Fruit fly (Drosophila melanogaster) whole organism, embryonic: ENCODE results near the gene CG6163.

Experiments used
- B-H1 ChIP-seq: fragments of 200-800 bp; sonication (Bioruptor generic); IDR thresholded peaks from 3 replicates; pipeline ENCODE4 v1.3.6; 2022; ENCODE audit warnings: missing biosample characterization, missing genetic modification characterization
- CG13123 ChIP-seq: fragments of 200-800 bp; sonication (Bioruptor generic); optimal IDR thresholded peaks from 2 replicates; lab custom pipeline; 2016; ENCODE audit warnings: missing biosample characterization, missing genetic modification characterization
- CG15011 ChIP-seq: fragments of 200-800 bp; sonication (Bioruptor generic); optimal IDR thresholded peaks from 3 replicates; lab custom pipeline; 2018; ENCODE audit warnings: missing biosample characterization, mild to moderate bottlenecking, missing genetic modification characterization
- CG18764 ChIP-seq: fragments of 200-800 bp; sonication (Bioruptor generic); optimal IDR thresholded peaks from 3 replicates; lab custom pipeline; 2016; ENCODE audit warnings: missing biosample characterization, missing genetic modification characterization
- CG2712 ChIP-seq: fragments of 200-800 bp; optimal IDR thresholded peaks from 3 replicates; lab custom pipeline; 2019; ENCODE audit warnings: missing biosample characterization, mild to moderate bottlenecking, missing genetic modification characterization, moderate library complexity
- CG31224 ChIP-seq: fragments of 200-800 bp; sonication (Bioruptor generic); IDR thresholded peaks from 2 replicates; pipeline ENCODE4 v1.3.6; 2022; ENCODE audit warnings: missing biosample characterization, missing genetic modification characterization
- CG4328 ChIP-seq: fragments of 200-800 bp; sonication (Bioruptor generic); optimal IDR thresholded peaks from 3 replicates; lab custom pipeline; 2017; ENCODE audit warnings: missing biosample characterization, missing genetic modification reagents, missing genetic modification characterization
- CG5180 ChIP-seq: fragments of 200-800 bp; sonication (Bioruptor generic); optimal IDR thresholded peaks from 3 replicates; lab custom pipeline; 2017; ENCODE audit warnings: missing biosample characterization, missing genetic modification characterization, mild to moderate bottlenecking, moderate library complexity, missing genetic modification reagents
- CG5245 ChIP-seq: fragments of 200-800 bp; sonication (Bioruptor generic); optimal IDR thresholded peaks from 3 replicates; lab custom pipeline; 2016; ENCODE audit warnings: missing biosample characterization, missing genetic modification characterization
- CG6254 ChIP-seq: fragments of 200-800 bp; sonication (Bioruptor generic); optimal IDR thresholded peaks from 3 replicates; lab custom pipeline; 2017; ENCODE audit warnings: mild to moderate bottlenecking, missing biosample characterization, missing genetic modification reagents, missing genetic modification characterization
- CG7745 ChIP-seq: fragments of 200-800 bp; sonication (Bioruptor generic); optimal IDR thresholded peaks from 2 replicates; lab custom pipeline; 2018; ENCODE audit warnings: missing biosample characterization, mild to moderate bottlenecking, missing genetic modification characterization, moderate library complexity
- CG8281 ChIP-seq: fragments of 200-800 bp; sonication (Bioruptor generic); optimal IDR thresholded peaks from 2 replicates; lab custom pipeline; 2018; ENCODE audit warnings: missing biosample characterization, mild to moderate bottlenecking, missing genetic modification characterization, moderate library complexity
- CG8359 ChIP-seq: fragments of 200-800 bp; sonication (Bioruptor generic); optimal IDR thresholded peaks from 2 replicates; lab custom pipeline; 2017; ENCODE audit warnings: missing biosample characterization, mild to moderate bottlenecking, missing genetic modification characterization, borderline replicate concordance
- CG9215 ChIP-seq: fragments of 200-800 bp; sonication (Bioruptor generic); IDR thresholded peaks from 2 replicates; pipeline ENCODE4 v1.3.6; 2022; ENCODE audit warnings: missing biosample characterization, missing genetic modification characterization
- Doc3 ChIP-seq: fragments of 200-800 bp; sonication (Bioruptor generic); IDR thresholded peaks from 3 replicates; pipeline ENCODE4 v1.3.6; 2022; ENCODE audit warnings: missing biosample characterization, missing genetic modification characterization; ENCODE audit not compliant: partially characterized antibody
- HmgD ChIP-seq: fragments of 200-800 bp; sonication (Bioruptor generic); optimal IDR thresholded peaks from 3 replicates; lab custom pipeline; 2016; ENCODE audit warnings: missing biosample characterization, missing genetic modification characterization
- Lpt ChIP-seq: fragments of >200 bp; optimal IDR thresholded peaks from 2 replicates; lab custom pipeline; 2018; ENCODE audit warnings: missing biosample characterization, missing genetic modification characterization
- MBD-R2 ChIP-seq: fragments of 200-800 bp; sonication (Bioruptor generic); IDR thresholded peaks from 2 replicates; pipeline ENCODE4 v1.3.6; 2022; ENCODE audit warnings: missing biosample characterization, missing genetic modification characterization
- Myb ChIP-seq: fragments of 200-800 bp; sonication (Bioruptor generic); optimal IDR thresholded peaks from 2 replicates; lab custom pipeline; 2016; ENCODE audit warnings: missing biosample characterization, missing genetic modification characterization
- NK7.1 ChIP-seq: fragments of 200-800 bp; sonication (Bioruptor generic); optimal IDR thresholded peaks from 3 replicates; lab custom pipeline; 2016; ENCODE audit warnings: missing biosample characterization, missing genetic modification characterization
- PHDP ChIP-seq: fragments of 200-800 bp; sonication (Bioruptor generic); optimal IDR thresholded peaks from 3 replicates; lab custom pipeline; 2018; ENCODE audit warnings: missing biosample characterization, mild to moderate bottlenecking, missing genetic modification characterization, moderate library complexity
- Pdp1 ChIP-seq, 2 experiments: fragments of 200-800 bp; sonication (Bioruptor generic); optimal IDR thresholded peaks; 3 replicates each; lab custom pipeline; 2016; ENCODE audit warnings: missing biosample characterization in 2 of 2, missing genetic modification characterization in 2 of 2, mild to moderate bottlenecking in 1 of 2, moderate library complexity in 1 of 2
- Rfx ChIP-seq: fragments of 200-800 bp; sonication (Bioruptor generic); IDR thresholded peaks from 2 replicates; pipeline ENCODE4 v1.3.6; 2022; ENCODE audit warnings: missing biosample characterization, missing genetic modification characterization
- TFAM ChIP-seq: fragments of 200-800 bp; sonication (Bioruptor generic); optimal IDR thresholded peaks from 2 replicates; lab custom pipeline; 2017; ENCODE audit warnings: missing biosample characterization, missing genetic modification characterization, inconsistent platforms
- ab ChIP-seq: fragments of 200-800 bp; sonication (Bioruptor generic); optimal IDR thresholded peaks from 2 replicates; lab custom pipeline; 2016; ENCODE audit warnings: missing biosample characterization, missing genetic modification characterization
- al ChIP-seq: fragments of 200-800 bp; sonication (Bioruptor generic); IDR thresholded peaks from 2 replicates; pipeline ENCODE4 v1.3.6; 2022; ENCODE audit warnings: missing biosample characterization, missing genetic modification characterization
- amos ChIP-seq: fragments of 200-800 bp; sonication (Bioruptor generic); IDR thresholded peaks from 2 replicates; pipeline ENCODE4 v1.3.6; 2022; ENCODE audit warnings: missing biosample characterization, missing genetic modification characterization; ENCODE audit not compliant: partially characterized antibody
- ash1 ChIP-seq: fragments of 200-800 bp; sonication (Bioruptor generic); optimal IDR thresholded peaks from 2 replicates; lab custom pipeline; 2018; ENCODE audit warnings: missing biosample characterization, mild to moderate bottlenecking, missing genetic modification characterization
- bowl ChIP-seq: fragments of 200-800 bp; sonication (Bioruptor generic); IDR thresholded peaks from 2 replicates; pipeline ENCODE4 v1.3.6; 2022; ENCODE audit warnings: missing biosample characterization, missing genetic modification characterization
- cas ChIP-seq: fragments of 200-800 bp; sonication (Bioruptor generic); IDR thresholded peaks from 2 replicates; pipeline ENCODE4 v1.3.6; 2022; ENCODE audit warnings: missing biosample characterization, missing genetic modification characterization
- cato ChIP-seq: fragments of 200-800 bp; sonication (Bioruptor generic); optimal IDR thresholded peaks from 2 replicates; lab custom pipeline; 2016; ENCODE audit warnings: missing biosample characterization, missing genetic modification characterization, borderline replicate concordance
- caup ChIP-seq: fragments of 200-800 bp; sonication (Bioruptor generic); optimal IDR thresholded peaks from 3 replicates; lab custom pipeline; 2017; ENCODE audit warnings: missing biosample characterization, mild to moderate bottlenecking, missing genetic modification characterization, moderate library complexity; ENCODE audit not compliant: severe bottlenecking
- chn ChIP-seq: fragments of 200-800 bp; sonication (Bioruptor generic); optimal IDR thresholded peaks from 2 replicates; lab custom pipeline; 2016; ENCODE audit warnings: missing biosample characterization, missing genetic modification characterization
- da ChIP-seq: fragments of 200-800 bp; sonication (Bioruptor generic); optimal IDR thresholded peaks from 2 replicates; lab custom pipeline; 2016; ENCODE audit warnings: missing biosample characterization, missing genetic modification characterization
- dati ChIP-seq: fragments of 200-800 bp; sonication (Bioruptor generic); IDR thresholded peaks from 2 replicates; pipeline ENCODE4 v1.3.6; 2022; ENCODE audit warnings: missing biosample characterization, missing genetic modification characterization
- ewg ChIP-seq: fragments of 200-800 bp; sonication (Bioruptor generic); optimal IDR thresholded peaks from 3 replicates; lab custom pipeline; 2017; ENCODE audit warnings: mild to moderate bottlenecking, missing biosample characterization, missing genetic modification reagents, missing genetic modification characterization
- gfzf ChIP-seq: fragments of 200-800 bp; sonication (Bioruptor generic); optimal IDR thresholded peaks from 2 replicates; lab custom pipeline; 2016; ENCODE audit warnings: missing biosample characterization, mild to moderate bottlenecking, missing genetic modification characterization, moderate library complexity
- gro ChIP-seq: fragments of 200-800 bp; sonication (Bioruptor generic); optimal IDR thresholded peaks from 2 replicates; lab custom pipeline; 2016; ENCODE audit warnings: missing biosample characterization, missing genetic modification characterization
- hth ChIP-seq: fragments of >200 bp; optimal IDR thresholded peaks from 2 replicates; lab custom pipeline; 2017; ENCODE audit warnings: inconsistent platforms
- lov ChIP-seq, 2 experiments: fragments of 200-800 bp in 1 of 2; fragments of >200 bp in 1 of 2; sonication (Bioruptor generic) in 1 of 2; IDR thresholded peaks in 1 of 2; optimal IDR thresholded peaks in 1 of 2; 2 replicates in 1 of 2; 3 replicates in 1 of 2; pipeline versions ENCODE4 v1.3.6 to Lab custom; 2017 to 2022; ENCODE audit warnings: missing biosample characterization in 1 of 2, missing genetic modification characterization in 1 of 2
- mld ChIP-seq: fragments of 200-800 bp; sonication (Bioruptor generic); IDR thresholded peaks from 3 replicates; pipeline ENCODE4 v1.3.6; 2022; ENCODE audit warnings: missing biosample characterization, missing genetic modification characterization; ENCODE audit not compliant: partially characterized antibody
- nau ChIP-seq: fragments of 200-800 bp; sonication (Bioruptor generic); optimal IDR thresholded peaks from 3 replicates; lab custom pipeline; 2017; ENCODE audit warnings: missing biosample characterization, mild to moderate bottlenecking, missing genetic modification characterization, missing genetic modification reagents
- nerfin-2 ChIP-seq: fragments of 200-800 bp; sonication (Bioruptor generic); IDR thresholded peaks from 2 replicates; pipeline ENCODE4 v1.3.6; 2022; ENCODE audit warnings: missing biosample characterization, missing genetic modification characterization; ENCODE audit not compliant: partially characterized antibody
- oc ChIP-seq: fragments of 200-800 bp; sonication (Bioruptor generic); optimal IDR thresholded peaks from 2 replicates; lab custom pipeline; 2018; ENCODE audit warnings: missing biosample characterization, mild to moderate bottlenecking, missing genetic modification characterization, moderate library complexity
- ro ChIP-seq: fragments of 200-800 bp; sonication (Bioruptor generic); IDR thresholded peaks from 2 replicates; pipeline ENCODE4 v1.3.6; 2022; ENCODE audit warnings: missing biosample characterization, missing genetic modification characterization
- slp2 ChIP-seq: fragments of 200-800 bp; sonication (Bioruptor generic); optimal IDR thresholded peaks from 2 replicates; lab custom pipeline; 2016; ENCODE audit warnings: missing biosample characterization, missing genetic modification characterization
- tin ChIP-seq: fragments of 200-800 bp; sonication (Bioruptor generic); optimal IDR thresholded peaks from 3 replicates; lab custom pipeline; 2016; ENCODE audit warnings: missing biosample characterization, missing genetic modification characterization
- vnd ChIP-seq: fragments of 200-800 bp; sonication (Bioruptor generic); IDR thresholded peaks from 3 replicates; pipeline ENCODE4 v1.3.6; 2022; ENCODE audit warnings: missing biosample characterization, missing genetic modification characterization; ENCODE audit not compliant: partially characterized antibody
- wor ChIP-seq: fragments of 200-800 bp; sonication (Bioruptor generic); IDR thresholded peaks from 2 replicates; pipeline ENCODE4 v1.3.6; 2022; ENCODE audit warnings: missing biosample characterization, missing genetic modification characterization
- zf30C ChIP-seq: fragments of 200-800 bp; sonication (Bioruptor generic); optimal IDR thresholded peaks from 3 replicates; lab custom pipeline; 2018; ENCODE audit warnings: missing biosample characterization, mild to moderate bottlenecking, missing genetic modification characterization

The CG6163 gene

dm6 chr3L:11353002-11353401 lies 11.7 kb downstream of the CG6163 start (continued):
- TF ChIP-seq caup (GFP tag; lab: Kevin White, UChicago) = peak; percentile 91
- no peak for TF ChIP-seq bowl
- peak; percentile 45 for TF ChIP-seq CG15011
- peak; percentile 52; the same call in 1 of the 2 replicates for TF ChIP-seq wor
- peak; percentile 12 for TF ChIP-seq CG7745 (tag; lab: Kevin White, UChicago)
- TF ChIP-seq Lpt (GFP tag; lab: Kevin White, UChicago) = no peak
- no peak for TF ChIP-seq amos (GFP tag; lab: Robert Waterston, UW)
- peak; percentile 78 for TF ChIP-seq chn (GFP tag; lab: Kevin White, UChicago)
- no peak for TF ChIP-seq mld (GFP tag; lab: Robert Waterston, UW)
- peak; percentile 51 for TF ChIP-seq HmgD (GFP tag; lab: Kevin White, UChicago)
- TF ChIP-seq cato (GFP tag; lab: Kevin White, UChicago) = peak; percentile 0
- peak; percentile 29 for TF ChIP-seq CG8359 (GFP tag; lab: Kevin White, UChicago)
- TF ChIP-seq hth (lab: Kevin White, UChicago) = no peak
- TF ChIP-seq ab (GFP tag; lab: Kevin White, UChicago) = peak; percentile 36
- TF ChIP-seq slp2 (GFP tag; lab: Kevin White, UChicago) = peak; percentile 62
- TF ChIP-seq al = peak; percentile 88
- TF ChIP-seq gro (GFP tag; lab: Kevin White, UChicago) = peak; percentile 96
- TF ChIP-seq zf30C (GFP tag; lab: Kevin White, UChicago) = peak; percentile 65
- peak; percentile 49 for TF ChIP-seq oc
- peak; percentile 56; the same call in 1 of the 2 replicates for TF ChIP-seq dati
- peak; percentile 40 for TF ChIP-seq CG13123 (GFP tag; lab: Kevin White, UChicago)
- peak; percentile 77 for TF ChIP-seq NK7.1 (GFP tag; lab: Kevin White, UChicago)
- TF ChIP-seq CG8281 (tag; lab: Kevin White, UChicago) = peak; percentile 34
- no peak for TF ChIP-seq vnd (GFP tag; lab: Robert Waterston, UW)
- TF ChIP-seq Doc3 (GFP tag; lab: Robert Waterston, UW) = no peak
- TF ChIP-seq CG2712 = peak; percentile 76
- TF ChIP-seq nau (GFP tag; lab: Kevin White, UChicago) = peak; percentile 74
- no peak for TF ChIP-seq nerfin-2 (GFP tag; lab: Robert Waterston, UW)
- TF ChIP-seq ro (GFP tag; lab: Robert Waterston, UW) = peak; percentile 59; the same call in 1 of the 2 replicates
- TF ChIP-seq ewg (GFP tag; lab: Kevin White, UChicago) = peak; percentile 34
- no peak for TF ChIP-seq TFAM
- TF ChIP-seq CG31224 (GFP tag; lab: Robert Waterston, UW) = peak; percentile 83
- peak; percentile 71 for TF ChIP-seq tin (GFP tag; lab: Kevin White, UChicago)
- peak; percentile 78; the same call in 1 of the 2 replicates for TF ChIP-seq MBD-R2
- TF ChIP-seq CG4328 (GFP tag; lab: Kevin White, UChicago) = peak; percentile 20
- TF ChIP-seq gfzf (GFP tag; lab: Kevin White, UChicago) = no peak
- no peak for TF ChIP-seq ash1 (GFP tag; lab: Kevin White, UChicago)
- TF ChIP-seq CG9215 (GFP tag; lab: Robert Waterston, UW) = peak; percentile 80
- TF ChIP-seq Rfx (GFP tag; lab: Robert Waterston, UW) = peak; percentile 94
- peak; percentile 45 for TF ChIP-seq CG5180 (GFP tag; lab: Kevin White, UChicago)
- peak; percentile 77 for TF ChIP-seq CG5245 (GFP tag; lab: Kevin White, UChicago)
- TF ChIP-seq Myb (GFP tag; lab: Kevin White, UChicago) = peak; percentile 80
- peak; percentile 76 for TF ChIP-seq B-H1 (GFP tag; lab: Robert Waterston, UW)
- peak; percentile 78 to 83 for TF ChIP-seq Pdp1 (GFP tag; optimal IDR thresholded peaks at IDR 0.05; lab: Kevin White, UChicago)
- peak; percentile 92 for TF ChIP-seq PHDP (tag; lab: Kevin White, UChicago)
- TF ChIP-seq CG6254 (GFP tag; lab: Kevin White, UChicago) = no peak
- TF ChIP-seq lov (optimal IDR thresholded peaks at IDR 0.05; lab: Kevin White, UChicago) = no peak
- TF ChIP-seq lov (GFP tag; IDR thresholded peaks at IDR 0.05; lab: Robert Waterston, UW) = 0 out of 3 replicates have a peak, but pooled peaks have one; percentile 18
- peak; percentile 53 for TF ChIP-seq da (GFP tag; lab: Kevin White, UChicago)
- peak; percentile 62 for TF ChIP-seq CG18764 (GFP tag; lab: Kevin White, UChicago)
- TF ChIP-seq cas (GFP tag; lab: Robert Waterston, UW) = peak; percentile 85
